Fruit fly (Drosophila melanogaster): Measurements from ENCODE around the gene Hs3st-B.

Gene Hs3st-B

dm6 chrX:19261071-19261470 is 12.6 kb downstream of the Hs3st-B start, which contains the start of gene rictor (continued):
- TF ChIP-seq CG16779 (GFP tag; IDR thresholded peaks at IDR 0.05) = no peak
- peak; percentile 74 for TF ChIP-seq Med (GFP tag)
- peak; percentile 59 for TF ChIP-seq MESR4 (GFP tag; optimal IDR thresholded peaks at IDR 0.05)
- TF ChIP-seq CHES-1-like (GFP tag; optimal IDR thresholded peaks at IDR 0.05) = no peak
- TF ChIP-seq Hey (tag; optimal IDR thresholded peaks at IDR 0.05) = no peak
- no peak for TF ChIP-seq gsb (GFP tag; IDR thresholded peaks at IDR 0.05)
- TF ChIP-seq danr (GFP tag; IDR thresholded peaks at IDR 0.05) = no peak
- no peak for TF ChIP-seq CG9609 (GFP tag; optimal IDR thresholded peaks at IDR 0.05)
- no peak for TF ChIP-seq Tbp (GFP tag; optimal IDR thresholded peaks at IDR 0.05)
- TF ChIP-seq ranshi (GFP tag; IDR thresholded peaks at IDR 0.05) = no peak
- no peak for TF ChIP-seq Hsf (GFP tag; optimal IDR thresholded peaks at IDR 0.05)
- no peak for TF ChIP-seq Bdp1 (GFP tag; optimal IDR thresholded peaks at IDR 0.05)
- TF ChIP-seq CG9876 (GFP tag; optimal IDR thresholded peaks at IDR 0.05) = no peak
- no peak for TF ChIP-seq aop (GFP tag; IDR thresholded peaks at IDR 0.05)
- TF ChIP-seq Dref (GFP tag; IDR thresholded peaks at IDR 0.05) = peak; percentile 49
- TF ChIP-seq slbo (GFP tag; IDR thresholded peaks at IDR 0.05) = no peak
- TF ChIP-seq Blimp-1 (GFP tag; optimal IDR thresholded peaks at IDR 0.05) = no peak
- TF ChIP-seq sqz (GFP tag; optimal IDR thresholded peaks at IDR 0.05) = peak; percentile 66
- 0 out of 4 replicates have a peak, but pooled peaks have one; percentile 15 for TF ChIP-seq chinmo (GFP tag; IDR thresholded peaks at IDR 0.05; ENCODE audit: partially characterized antibody)
- no peak for TF ChIP-seq CG2712 (tag; optimal IDR thresholded peaks at IDR 0.05)
- no peak for TF ChIP-seq HmgZ (tag; optimal IDR thresholded peaks at IDR 0.05)
- TF ChIP-seq knrl (GFP tag; IDR thresholded peaks at IDR 0.05; ENCODE audit: partially characterized antibody) = 0 out of 3 replicates have a peak, but pooled peaks have one; percentile 13
- no peak for TF ChIP-seq CG8281 (tag; optimal IDR thresholded peaks at IDR 0.05)
- TF ChIP-seq CG10267 (tag; optimal IDR thresholded peaks at IDR 0.05) = no peak
- TF ChIP-seq Xbp1 (GFP tag; optimal IDR thresholded peaks at IDR 0.05) = no peak
- no peak for TF ChIP-seq NC2β (GFP tag; optimal IDR thresholded peaks at IDR 0.05)
- TF ChIP-seq CG11247 (GFP tag; IDR thresholded peaks at IDR 0.05) = no peak
- no peak for TF ChIP-seq Hr78 (GFP tag; optimal IDR thresholded peaks at IDR 0.05)
- no peak for TF ChIP-seq Deaf1 (tag; optimal IDR thresholded peaks at IDR 0.05)
- no peak for TF ChIP-seq CG3281 (GFP tag; optimal IDR thresholded peaks at IDR 0.05)
- TF ChIP-seq CG31388 (GFP tag; optimal IDR thresholded peaks at IDR 0.05) = no peak
- no peak for TF ChIP-seq onecut (GFP tag; IDR thresholded peaks at IDR 0.05)
- TF ChIP-seq zfh2 (GFP tag; optimal IDR thresholded peaks at IDR 0.05) = no peak
- peak; percentile 81 for TF ChIP-seq CTCF (GFP tag; optimal IDR thresholded peaks at IDR 0.05)
- TF ChIP-seq CG14014 (GFP tag; IDR thresholded peaks at IDR 0.05) = no peak
- TF ChIP-seq lbe (GFP tag; optimal IDR thresholded peaks at IDR 0.05) = no peak
- TF ChIP-seq CG8388 (GFP tag; optimal IDR thresholded peaks at IDR 0.05) = no peak
- no peak for TF ChIP-seq dmrt99B (tag; optimal IDR thresholded peaks at IDR 0.05)
- no peak for TF ChIP-seq Myb (GFP tag; optimal IDR thresholded peaks at IDR 0.05)
- TF ChIP-seq CG4424 (GFP tag; optimal IDR thresholded peaks at IDR 0.05) = no peak
- no peak for TF ChIP-seq Hr39 (optimal IDR thresholded peaks at IDR 0.05)
- no peak for TF ChIP-seq CG18764 (GFP tag; optimal IDR thresholded peaks at IDR 0.05)
- no peak for TF ChIP-seq CG34224 (GFP tag; IDR thresholded peaks at IDR 0.05; ENCODE audit: partially characterized antibody)
- no peak for TF ChIP-seq lmd (GFP tag; IDR thresholded peaks at IDR 0.05)
